Worm (Caenorhabditis elegans) whole organism, midembryonic: ENCODE data around the gene T19C9.10.

Source experiments
- klf-2 ChIP-seq: fragments of 200-800 bp; sonication (Bioruptor generic); conservative IDR thresholded peaks from 2 replicates; pipeline ENCODE4 v1.3.6; 2022; ENCODE audit warnings: missing genetic modification reagents, missing genetic modification characterization, missing compliant biosample characterization
- tab-1 ChIP-seq: fragments of 200-800 bp; sonication (Bioruptor generic); IDR thresholded peaks from 2 replicates; pipeline ENCODE4 v1.3.6; 2022; ENCODE audit warnings: missing genetic modification characterization, missing compliant biosample characterization

DNA sequence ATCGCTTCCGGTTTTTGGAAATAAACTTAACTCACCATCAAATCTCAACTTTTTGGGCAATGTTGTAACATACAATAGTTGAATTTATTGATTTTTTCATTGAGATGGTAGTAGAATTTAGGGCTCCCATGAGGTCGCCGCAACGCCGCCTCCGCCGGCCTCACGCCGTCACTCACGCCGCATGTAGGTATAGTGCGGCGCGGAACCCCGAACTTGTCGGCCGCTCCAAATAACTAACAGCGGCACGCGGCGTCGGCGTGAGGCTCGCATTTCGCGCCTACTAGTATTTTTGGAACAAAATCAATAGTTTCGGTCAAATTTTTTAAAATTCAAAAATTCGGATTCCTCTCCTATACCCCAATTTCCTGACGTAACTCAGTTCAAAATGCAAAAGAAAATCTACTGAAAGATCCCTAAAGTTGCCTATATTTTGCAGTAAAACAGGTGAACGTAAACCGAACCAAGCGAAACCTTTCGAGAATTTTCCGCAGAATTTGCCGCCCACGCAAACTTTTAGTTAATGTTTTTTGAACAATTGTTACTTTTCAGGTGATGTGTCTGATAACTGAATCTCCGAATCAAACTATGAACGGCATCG is 15.1 kb downstream of the T19C9.10 start, which contains the start of gene Y61B8A.6:
- TF ChIP-seq tab-1 (GFP tag; lab: Robert Waterston, UW) (no peak), klf-2 (GFP tag; lab: Robert Waterston, UW) (no peak)
